Fruit fly (Drosophila melanogaster) whole organism, prepupa: ENCODE results near the gene Gbs-76A.

Experiments used
- Blimp-1 ChIP-seq: fragments of 200-800 bp; sonication (Bioruptor generic); optimal IDR thresholded peaks from 3 replicates; lab custom pipeline; 2017; ENCODE audit warnings: missing biosample characterization, missing genetic modification characterization, mild to moderate bottlenecking, moderate library complexity, missing genetic modification reagents
- CG10631 ChIP-seq: fragments of 200-800 bp; sonication (Bioruptor generic); optimal IDR thresholded peaks from 2 replicates; lab custom pipeline; 2016; ENCODE audit warnings: missing biosample characterization, missing genetic modification characterization
- CG10669 ChIP-seq: fragments of 200-800 bp; sonication (Bioruptor generic); optimal IDR thresholded peaks from 3 replicates; lab custom pipeline; 2018; ENCODE audit warnings: missing biosample characterization, mild to moderate bottlenecking, missing genetic modification characterization, moderate library complexity
- CG11902 ChIP-seq: fragments of 200-800 bp; sonication (Bioruptor generic); optimal IDR thresholded peaks from 3 replicates; lab custom pipeline; 2016; ENCODE audit warnings: missing biosample characterization, missing genetic modification characterization
- CG15336 ChIP-seq: fragments of 200-800 bp; sonication (Bioruptor generic); IDR thresholded peaks from 2 replicates; pipeline ENCODE4 v1.3.6; 2022; ENCODE audit warnings: missing biosample characterization, missing genetic modification characterization
- CG1621 ChIP-seq: fragments of 200-800 bp; sonication (Bioruptor generic); optimal IDR thresholded peaks from 3 replicates; lab custom pipeline; 2018; ENCODE audit warnings: missing biosample characterization, mild to moderate bottlenecking, missing genetic modification characterization
- CG31627 ChIP-seq: fragments of 200-800 bp; sonication (Bioruptor generic); optimal IDR thresholded peaks from 3 replicates; lab custom pipeline; 2016; ENCODE audit warnings: missing biosample characterization, missing genetic modification characterization
- CG32006 ChIP-seq: fragments of 200-800 bp; sonication (Bioruptor generic); optimal IDR thresholded peaks from 3 replicates; lab custom pipeline; 2017; ENCODE audit warnings: missing biosample characterization, mild to moderate bottlenecking, missing genetic modification characterization
- CG34406 ChIP-seq: fragments of 200-800 bp; sonication (Bioruptor generic); optimal IDR thresholded peaks from 3 replicates; lab custom pipeline; 2016; ENCODE audit warnings: missing biosample characterization, missing genetic modification characterization
- CG4318 ChIP-seq: fragments of 200-800 bp; sonication (Bioruptor generic); optimal IDR thresholded peaks from 3 replicates; lab custom pipeline; 2017; ENCODE audit warnings: missing biosample characterization, mild to moderate bottlenecking, missing genetic modification characterization
- CG6163 ChIP-seq: fragments of 200-800 bp; sonication (Bioruptor generic); IDR thresholded peaks from 3 replicates; pipeline ENCODE4 v1.3.6; 2022; ENCODE audit warnings: missing biosample characterization, missing genetic modification characterization
- CG6854 ChIP-seq: fragments of 200-800 bp; sonication (Bioruptor generic); optimal IDR thresholded peaks from 2 replicates; lab custom pipeline; 2017; ENCODE audit warnings: missing biosample characterization, mild to moderate bottlenecking, missing genetic modification characterization
- CG7368 ChIP-seq: fragments of 200-800 bp; sonication (Bioruptor generic); optimal IDR thresholded peaks from 3 replicates; lab custom pipeline; 2016; ENCODE audit warnings: missing biosample characterization, missing genetic modification characterization
- CG8119 ChIP-seq: fragments of 200-800 bp; sonication (Bioruptor generic); IDR thresholded peaks from 3 replicates; pipeline ENCODE4 v1.3.6; 2022; ENCODE audit warnings: missing biosample characterization, missing genetic modification characterization
- CG8319 ChIP-seq: fragments of 200-800 bp; sonication (Bioruptor generic); optimal IDR thresholded peaks from 3 replicates; lab custom pipeline; 2016; ENCODE audit warnings: missing biosample characterization, missing genetic modification characterization
- CG8632 ChIP-seq: fragments of 200-800 bp; sonication (Bioruptor generic); optimal IDR thresholded peaks from 3 replicates; lab custom pipeline; 2016; ENCODE audit warnings: missing biosample characterization, missing genetic modification characterization
- CG9139 ChIP-seq: fragments of 200-800 bp; sonication (Bioruptor generic); optimal IDR thresholded peaks from 3 replicates; lab custom pipeline; 2017; ENCODE audit warnings: missing biosample characterization, mild to moderate bottlenecking, missing genetic modification characterization
- Eip75B ChIP-seq: fragments of 200-800 bp; sonication (Bioruptor generic); optimal IDR thresholded peaks from 3 replicates; lab custom pipeline; 2016; ENCODE audit warnings: missing biosample characterization, missing genetic modification characterization
- Eip78C ChIP-seq: fragments of 200-800 bp; sonication (Bioruptor generic); peaks from one replicate; lab custom pipeline; 2016; ENCODE audit warnings: missing biosample characterization, missing genetic modification characterization
- Ets21C ChIP-seq: fragments of 200-800 bp; sonication (Bioruptor generic); optimal IDR thresholded peaks from 3 replicates; lab custom pipeline; 2016; ENCODE audit warnings: missing biosample characterization, missing genetic modification characterization
- Ets96B ChIP-seq: fragments of 200-800 bp; optimal IDR thresholded peaks from 2 replicates; lab custom pipeline; 2019; ENCODE audit warnings: missing biosample characterization, mild to moderate bottlenecking, missing genetic modification characterization, moderate library complexity
- Gug ChIP-seq: fragments of 200-800 bp; sonication (Bioruptor generic); IDR thresholded peaks from 2 replicates; pipeline ENCODE4 v1.3.6; 2022; ENCODE audit warnings: missing biosample characterization, missing genetic modification characterization
- Hr4 ChIP-seq: fragments of 200-800 bp; sonication (Bioruptor generic); optimal IDR thresholded peaks from 3 replicates; lab custom pipeline; 2016; ENCODE audit warnings: missing biosample characterization, missing genetic modification characterization
- Lpt ChIP-seq: fragments of 200-800 bp; sonication (Bioruptor generic); optimal IDR thresholded peaks from 3 replicates; lab custom pipeline; 2016; ENCODE audit warnings: missing biosample characterization, missing genetic modification characterization
- Met ChIP-seq: fragments of 200-800 bp; sonication (Bioruptor generic); optimal IDR thresholded peaks from 3 replicates; lab custom pipeline; 2016; ENCODE audit warnings: missing biosample characterization, missing genetic modification characterization
- Sox14 ChIP-seq: fragments of 200-800 bp; sonication (Bioruptor generic); optimal IDR thresholded peaks from 3 replicates; lab custom pipeline; 2016; ENCODE audit warnings: missing biosample characterization, missing genetic modification characterization
- acj6 ChIP-seq: fragments of 200-800 bp; sonication (Bioruptor generic); optimal IDR thresholded peaks from 3 replicates; lab custom pipeline; 2016; ENCODE audit warnings: missing biosample characterization, missing genetic modification characterization
- dac ChIP-seq: fragments of 200-800 bp; sonication (Bioruptor generic); optimal IDR thresholded peaks from 2 replicates; lab custom pipeline; 2017; ENCODE audit warnings: missing biosample characterization, mild to moderate bottlenecking, missing genetic modification characterization
- dsx ChIP-seq: fragments of 200-800 bp; optimal IDR thresholded peaks from 3 replicates; lab custom pipeline; 2019; ENCODE audit warnings: missing biosample characterization, mild to moderate bottlenecking, missing genetic modification characterization, moderate library complexity; ENCODE audit not compliant: poor library complexity, severe bottlenecking
- eg ChIP-seq: fragments of 200-800 bp; sonication (Bioruptor generic); IDR thresholded peaks from 3 replicates; pipeline ENCODE4 v1.3.6; 2022; ENCODE audit warnings: missing biosample characterization, missing genetic modification characterization
- fd59A ChIP-seq: fragments of 200-800 bp; sonication (Bioruptor generic); optimal IDR thresholded peaks from 2 replicates; lab custom pipeline; 2017; ENCODE audit warnings: missing biosample characterization, mild to moderate bottlenecking, missing genetic modification characterization, missing genetic modification reagents
- lz ChIP-seq: fragments of 200-800 bp; sonication (Bioruptor generic); optimal IDR thresholded peaks from 3 replicates; lab custom pipeline; 2016; ENCODE audit warnings: missing biosample characterization, missing genetic modification characterization
- pdm3 ChIP-seq: fragments of 200-800 bp; sonication (Bioruptor generic); optimal IDR thresholded peaks from 3 replicates; lab custom pipeline; 2016; ENCODE audit warnings: missing biosample characterization, missing genetic modification characterization
- salr ChIP-seq, 2 experiments: fragments of 200-800 bp; sonication (Bioruptor generic); optimal IDR thresholded peaks; 3 replicates each; lab custom pipeline; 2016 to 2018; ENCODE audit warnings: missing biosample characterization in 2 of 2, missing genetic modification characterization in 2 of 2, mild to moderate bottlenecking in 1 of 2
- ss ChIP-seq, 2 experiments: fragments of 200-800 bp; sonication (Bioruptor generic); optimal IDR thresholded peaks; 2 replicates in 1 of 2; 3 replicates in 1 of 2; lab custom pipeline; 2017 to 2018; ENCODE audit warnings: mild to moderate bottlenecking in 2 of 2, missing biosample characterization in 2 of 2, missing genetic modification characterization in 2 of 2, moderate library complexity in 1 of 2
- svp ChIP-seq: fragments of 200-800 bp; sonication (Bioruptor generic); peaks from one replicate; lab custom pipeline; 2016; ENCODE audit warnings: missing biosample characterization, missing genetic modification characterization
- topi ChIP-seq: fragments of 200-800 bp; sonication (Bioruptor generic); optimal IDR thresholded peaks from 3 replicates; lab custom pipeline; 2016; ENCODE audit warnings: missing biosample characterization, missing genetic modification characterization
- vri ChIP-seq: fragments of 200-800 bp; sonication (Bioruptor generic); optimal IDR thresholded peaks from 3 replicates; lab custom pipeline; 2016; ENCODE audit warnings: missing biosample characterization, mild to moderate bottlenecking, missing genetic modification characterization

Gene Gbs-76A

dm6 chr3L:19294613-19295299 lies 2.2 kb upstream of the Gbs-76A start (continued):
- TF ChIP-seq Eip75B (GFP tag; lab: Kevin White, UChicago), result peak; percentile 23
- peak; percentile 52; the same call in 2 of the 3 replicates for TF ChIP-seq CG6163 (GFP tag; lab: Robert Waterston, UW)
- no peak for TF ChIP-seq topi
- TF ChIP-seq CG8632 (GFP tag; lab: Kevin White, UChicago), result peak; percentile 1
- TF ChIP-seq Lpt (GFP tag; lab: Kevin White, UChicago), result peak; percentile 53
- no peak for TF ChIP-seq CG32006 (GFP tag; lab: Kevin White, UChicago)
- no peak for TF ChIP-seq Sox14 (GFP tag; lab: Kevin White, UChicago)
- no peak for TF ChIP-seq CG10631 (GFP tag; lab: Kevin White, UChicago)
- peak; percentile 34 for TF ChIP-seq CG9139 (GFP tag; lab: Kevin White, UChicago)
- no peak for TF ChIP-seq Blimp-1 (GFP tag; lab: Kevin White, UChicago)
- TF ChIP-seq CG7368 (GFP tag; lab: Kevin White, UChicago), result no peak
- no peak for TF ChIP-seq Gug (GFP tag; lab: Robert Waterston, UW)
- TF ChIP-seq pdm3 (GFP tag; lab: Kevin White, UChicago), result no peak
- TF ChIP-seq fd59A (GFP tag; lab: Kevin White, UChicago), result no peak
- no peak for TF ChIP-seq CG34406
- TF ChIP-seq CG10669 (GFP tag; lab: Kevin White, UChicago), result no peak
- peak; percentile 43 for TF ChIP-seq CG6854 (GFP tag; lab: Kevin White, UChicago)
- TF ChIP-seq dsx (GFP tag; lab: Kevin White, UChicago), result peak; percentile 23
- TF ChIP-seq Hr4 (GFP tag; lab: Kevin White, UChicago), result no peak
- no peak for TF ChIP-seq CG8319 (GFP tag; lab: Kevin White, UChicago)
- no peak for TF ChIP-seq vri
- TF ChIP-seq acj6 (GFP tag; lab: Kevin White, UChicago), result no peak
- no peak for TF ChIP-seq CG1621 (tag; lab: Kevin White, UChicago)
- no peak for TF ChIP-seq Met
- TF ChIP-seq CG11902, result no peak
- no peak for TF ChIP-seq dac (GFP tag; lab: Kevin White, UChicago)
- TF ChIP-seq Ets96B (tag; lab: Kevin White, UChicago), result no peak
- TF ChIP-seq salr (GFP tag; optimal IDR thresholded peaks at IDR 0.05; lab: Kevin White, UChicago), result no peak
- no peak for TF ChIP-seq CG8119 (GFP tag; lab: Robert Waterston, UW)

dm6 chr3L:19294235-19294612 lies 1.7 kb upstream of the Gbs-76A start, which contains the start of gene fal:
TSS of gene fal (plus strand) at chr3L:19294564.
- TF ChIP-seq topi (peak; percentile 14), CG4318 (GFP tag; lab: Kevin White, UChicago) (no peak), CG31627 (GFP tag; lab: Kevin White, UChicago) (peak; percentile 51), lz (GFP tag; lab: Kevin White, UChicago) (peak; percentile 31), vri (no peak)

dm6 chr3L:19293178-19293741 lies 694 bp upstream of the Gbs-76A start:
- peak; percentile 59 for TF ChIP-seq Eip78C (GFP tag; lab: Kevin White, UChicago)
- no peak for TF ChIP-seq CG31627 (GFP tag; lab: Kevin White, UChicago)
- no peak for TF ChIP-seq vri
- TF ChIP-seq ss (GFP tag; optimal IDR thresholded peaks at IDR 0.05; lab: Kevin White, UChicago), result no peak
- peak; percentile 95 for TF ChIP-seq Blimp-1 (GFP tag; lab: Kevin White, UChicago)
- TF ChIP-seq CG4318 (GFP tag; lab: Kevin White, UChicago), result no peak
- TF ChIP-seq svp (GFP tag; lab: Kevin White, UChicago), result peak; percentile 31
- no peak for TF ChIP-seq Ets21C (GFP tag; lab: Kevin White, UChicago)
- peak; percentile 26 for TF ChIP-seq CG6854 (GFP tag; lab: Kevin White, UChicago)
- peak; percentile 37; the same call in 1 of the 2 replicates for TF ChIP-seq CG15336 (GFP tag; lab: Robert Waterston, UW)
- TF ChIP-seq CG6163 (GFP tag; lab: Robert Waterston, UW), result peak; percentile 21; the same call in 1 of the 3 replicates
- peak; percentile 6 for TF ChIP-seq CG32006 (GFP tag; lab: Kevin White, UChicago)
- TF ChIP-seq eg, result peak; percentile 39; the same call in 1 of the 3 replicates
- TF ChIP-seq CG8119 (GFP tag; lab: Robert Waterston, UW), result peak; percentile 25; the same call in 1 of the 3 replicates
